Worm (Caenorhabditis elegans): Measurements from ENCODE around the gene col-140.

DNA sequence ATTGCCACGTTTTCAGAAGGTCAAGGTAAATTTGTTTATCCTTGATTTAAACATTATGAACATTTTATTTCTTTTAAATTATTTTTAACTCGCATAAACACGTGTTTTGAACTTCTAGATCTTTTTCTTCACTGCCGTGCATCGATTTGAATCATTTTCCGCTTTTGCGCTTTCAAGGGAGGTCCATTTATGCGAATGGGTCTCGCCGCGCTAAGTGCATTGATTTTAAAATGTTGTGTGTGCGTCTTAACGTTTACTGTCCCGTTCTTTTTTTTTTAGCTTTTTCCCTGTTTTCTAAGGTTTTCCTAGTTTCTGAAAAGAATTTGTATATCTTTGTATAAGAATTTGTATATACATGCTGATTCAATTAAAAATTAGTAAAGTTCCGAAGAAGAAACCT, 11.2 kb downstream of the col-140 start:
- TF ChIP-seq hlh-1 (tag; optimal IDR thresholded peaks at IDR 0.05) (no peak), blmp-1 (tag; optimal IDR thresholded peaks at IDR 0.05) (no peak), unc-39 (tag; optimal IDR thresholded peaks at IDR 0.05) (no peak), elt-3 (tag; optimal IDR thresholded peaks at IDR 0.05) (no peak), lsy-2 (tag; optimal IDR thresholded peaks at IDR 0.05) (no peak), tbx-8 (GFP tag; optimal IDR thresholded peaks at IDR 0.05) (no peak)

Data from whole organism, mixed stage, embryonic.